Worm (Caenorhabditis elegans) whole organism, L1 larva: Measurements from ENCODE around the gene cnnm-1.
"Not testable (repeated sequence)": the region's sequence is repeated elsewhere in the genome, so short reads cannot be mapped to it uniquely, and the experiment has no call there.

Source experiments
- F16B12.6 ChIP-seq: fragments of 150-350 bp; optimal IDR thresholded peaks from 2 replicates; lab custom pipeline; 2014; ENCODE audit warnings: missing biosample characterization, missing genetic modification characterization
- alr-1 ChIP-seq: fragments of 200-800 bp; sonication (Bioruptor generic); optimal IDR thresholded peaks from 2 replicates; lab custom pipeline; 2018; ENCODE audit warnings: borderline replicate concordance, mild to moderate bottlenecking, missing genetic modification characterization, missing compliant biosample characterization
- blmp-1 ChIP-seq: fragments of 150-350 bp; optimal IDR thresholded peaks from 2 replicates; lab custom pipeline; 2014; ENCODE audit warnings: missing biosample characterization, missing genetic modification characterization
- ceh-63 ChIP-seq: fragments of 200-800 bp; sonication (Bioruptor generic); optimal IDR thresholded peaks from 2 replicates; lab custom pipeline; 2018; ENCODE audit warnings: mild to moderate bottlenecking, missing genetic modification characterization, missing compliant biosample characterization
- ceh-90 ChIP-seq: sonication (generic microtip); optimal IDR thresholded peaks from 2 replicates; lab custom pipeline; 2016; ENCODE audit warnings: missing genetic modification characterization, missing compliant biosample characterization
- dsc-1 ChIP-seq: sonication (generic microtip); optimal IDR thresholded peaks from 2 replicates; lab custom pipeline; 2016; ENCODE audit warnings: mild to moderate bottlenecking, missing genetic modification characterization, missing compliant biosample characterization
- efl-1 ChIP-seq, 4 experiments: fragments of 150-350 bp; optimal IDR thresholded peaks in 3 of 4; peaks in 1 of 4; 1 replicate in 1 of 4; 2 replicates in 3 of 4; lab custom pipeline; 2014; ENCODE audit warnings: missing biosample characterization in 2 of 4, missing genetic modification characterization in 2 of 4, missing genetic modification reagents in 2 of 4
- efl-3 ChIP-seq: fragments of 200-800 bp; sonication (Bioruptor generic); optimal IDR thresholded peaks from 2 replicates; lab custom pipeline; 2018; ENCODE audit warnings: mild to moderate bottlenecking, missing genetic modification characterization, missing compliant biosample characterization
- egl-27 ChIP-seq, 2 experiments: fragments of 150-350 bp in 1 of 2; sonication (generic microtip); optimal IDR thresholded peaks; 3 replicates each; lab custom pipeline; 2017 to 2018; ENCODE audit warnings: missing biosample characterization in 2 of 2, missing genetic modification characterization in 2 of 2, missing genetic modification reagents in 2 of 2
- elt-2 ChIP-seq: sonication (generic microtip); optimal IDR thresholded peaks from 2 replicates; lab custom pipeline; 2016; ENCODE audit warnings: missing genetic modification characterization, mild to moderate bottlenecking, inconsistent platforms, missing compliant biosample characterization, missing genetic modification reagents
- fkh-10 ChIP-seq: sonication (generic microtip); optimal IDR thresholded peaks from 2 replicates; lab custom pipeline; 2017; ENCODE audit warnings: missing biosample characterization, missing genetic modification reagents, missing genetic modification characterization
- fkh-4 ChIP-seq: sonication (generic microtip); optimal IDR thresholded peaks from 2 replicates; lab custom pipeline; 2016; ENCODE audit warnings: missing compliant biosample characterization, missing genetic modification characterization, borderline replicate concordance
- fkh-8 ChIP-seq: sonication (generic microtip); optimal IDR thresholded peaks from 2 replicates; lab custom pipeline; 2016; ENCODE audit warnings: mild to moderate bottlenecking, missing genetic modification characterization, missing compliant biosample characterization
- lin-13 ChIP-seq: fragments of 150-350 bp; optimal IDR thresholded peaks from 2 replicates; lab custom pipeline; 2014; ENCODE audit warnings: missing biosample characterization, missing genetic modification reagents, missing genetic modification characterization
- lin-35 ChIP-seq, 2 experiments: fragments of 150-350 bp; optimal IDR thresholded peaks; 2 replicates each; lab custom pipeline; 2014; ENCODE audit warnings: missing biosample characterization in 2 of 2, missing genetic modification characterization in 2 of 2, missing genetic modification reagents in 2 of 2
- mef-2 ChIP-seq: fragments of 150-350 bp; optimal IDR thresholded peaks from 2 replicates; lab custom pipeline; 2014; ENCODE audit warnings: missing biosample characterization, missing genetic modification characterization
- nhr-11 ChIP-seq: fragments of 150-350 bp; optimal IDR thresholded peaks from 2 replicates; lab custom pipeline; 2014; ENCODE audit warnings: missing biosample characterization, missing genetic modification characterization
- nhr-47 ChIP-seq: sonication (generic microtip); optimal IDR thresholded peaks from 2 replicates; lab custom pipeline; 2016; ENCODE audit warnings: mild to moderate bottlenecking, missing genetic modification characterization, moderate library complexity, missing compliant biosample characterization
- nhr-76 ChIP-seq: sonication (generic microtip); optimal IDR thresholded peaks from 2 replicates; lab custom pipeline; 2017; ENCODE audit warnings: missing biosample characterization, missing genetic modification characterization
- nhr-77 ChIP-seq: fragments of 150-350 bp; optimal IDR thresholded peaks from 2 replicates; lab custom pipeline; 2014; ENCODE audit warnings: missing biosample characterization, missing genetic modification characterization
- nhr-84 ChIP-seq: sonication (generic microtip); optimal IDR thresholded peaks from 2 replicates; lab custom pipeline; 2017; ENCODE audit warnings: missing biosample characterization, missing genetic modification characterization
- nhr-90 ChIP-seq: sonication (generic microtip); optimal IDR thresholded peaks from 2 replicates; lab custom pipeline; 2016; ENCODE audit warnings: mild to moderate bottlenecking, missing genetic modification characterization, missing compliant biosample characterization; ENCODE audit not compliant: poor library complexity
- pax-3 ChIP-seq: fragments of 200-800 bp; sonication (Bioruptor generic); optimal IDR thresholded peaks from 2 replicates; lab custom pipeline; 2018; ENCODE audit warnings: mild to moderate bottlenecking, missing genetic modification characterization, moderate library complexity, missing compliant biosample characterization
- pqm-1 ChIP-seq: sonication (generic microtip); optimal IDR thresholded peaks from 3 replicates; lab custom pipeline; 2017; ENCODE audit warnings: missing biosample characterization, missing genetic modification characterization
- snu-23 ChIP-seq: sonication (generic microtip); optimal IDR thresholded peaks from 2 replicates; lab custom pipeline; 2016; ENCODE audit warnings: missing genetic modification characterization, missing compliant biosample characterization
- sptf-1 ChIP-seq: fragments of 150-350 bp; optimal IDR thresholded peaks from 2 replicates; lab custom pipeline; 2014; ENCODE audit warnings: missing biosample characterization, missing genetic modification characterization
- sup-37 ChIP-seq: fragments of 200-800 bp; sonication (Bioruptor generic); optimal IDR thresholded peaks from 2 replicates; lab custom pipeline; 2018; ENCODE audit warnings: mild to moderate bottlenecking, missing genetic modification characterization, missing compliant biosample characterization
- tbx-2 ChIP-seq: sonication (generic microtip); optimal IDR thresholded peaks from 2 replicates; lab custom pipeline; 2016; ENCODE audit warnings: missing genetic modification characterization, missing compliant biosample characterization
- unc-130 ChIP-seq: fragments of 150-350 bp; optimal IDR thresholded peaks from 2 replicates; lab custom pipeline; 2017; ENCODE audit warnings: missing biosample characterization, missing genetic modification characterization, inconsistent platforms
- unc-30 ChIP-seq: sonication (generic microtip); optimal IDR thresholded peaks from 2 replicates; lab custom pipeline; 2017; ENCODE audit warnings: missing biosample characterization, missing genetic modification characterization
- unc-62 ChIP-seq: fragments of 150-350 bp; optimal IDR thresholded peaks from 2 replicates; lab custom pipeline; 2014; ENCODE audit warnings: missing biosample characterization, missing genetic modification reagents, missing genetic modification characterization
- vab-15 ChIP-seq: sonication (generic microtip); optimal IDR thresholded peaks from 2 replicates; lab custom pipeline; 2017; ENCODE audit warnings: missing genotype, mild to moderate bottlenecking, missing genetic modification characterization, missing compliant biosample characterization
- xbp-1 ChIP-seq: sonication (generic microtip); optimal IDR thresholded peaks from 2 replicates; lab custom pipeline; 2016; ENCODE audit warnings: missing genetic modification characterization, missing compliant biosample characterization

The cnnm-1 gene

DNA sequence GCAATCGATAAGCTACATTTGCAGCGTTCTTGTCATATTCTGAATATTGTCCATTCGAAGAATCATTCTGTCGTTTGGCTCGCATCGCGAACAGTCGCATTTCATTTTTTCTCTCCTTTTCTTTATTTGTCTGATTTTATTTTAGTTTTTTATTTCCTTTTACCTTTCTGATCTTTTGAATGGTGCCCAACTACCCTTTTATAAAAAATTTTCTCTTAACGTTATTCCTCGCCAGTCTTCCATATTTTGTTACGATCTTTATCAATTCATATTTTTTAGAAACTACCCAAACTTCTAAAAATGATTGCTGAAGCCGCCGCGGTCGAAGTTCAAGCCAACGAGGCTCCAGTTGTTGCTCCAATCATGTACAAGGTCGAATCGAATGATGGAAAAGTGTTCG lies 43.4 kb downstream of the cnnm-1 start, which contains the start of gene skr-9:
Gene skr-9, plus strand, starts transcription at position 301 of the 400 bp plus-strand sequence.
- TF ChIP-seq xbp-1, nhr-47, vab-15 (tag; lab: Kevin White, UChicago): not testable (repeated sequence)

DNA sequence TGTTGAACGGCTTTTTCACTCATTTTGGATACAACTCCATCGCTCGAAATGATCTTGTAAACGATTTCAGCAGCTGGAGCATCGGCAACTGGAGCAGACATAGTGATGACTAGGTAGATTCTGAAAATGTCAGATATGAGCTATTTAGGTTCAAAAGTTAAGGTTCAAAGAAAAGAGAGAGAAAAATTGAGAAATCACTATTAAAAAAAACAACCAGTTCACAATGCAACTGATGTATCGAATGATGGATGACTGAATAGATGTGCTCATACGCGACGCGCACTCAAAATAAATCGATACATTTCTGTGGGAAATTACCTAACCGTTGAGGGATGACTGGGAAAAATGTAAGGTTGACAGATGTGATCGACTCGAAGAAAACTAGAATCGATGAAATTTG lies 44.1 kb downstream of the cnnm-1 start, which contains the start of gene skr-13:
Gene skr-13, minus strand, starts transcription at position 101 of the 400 bp plus-strand sequence.
- TF ChIP-seq pqm-1 (tag; lab: Kevin White, UChicago): no peak
- no peak for TF ChIP-seq blmp-1 (tag; lab: Kevin White, UChicago)
- no peak for TF ChIP-seq efl-1 (optimal IDR thresholded peaks at IDR 0.05; lab: Kevin White, UChicago)
- no peak for TF ChIP-seq efl-1 (GFP tag; optimal IDR thresholded peaks at IDR 0.05 in 1 of 2; lab: Kevin White, UChicago)
- TF ChIP-seq F16B12.6: no peak
- no peak for TF ChIP-seq mef-2 (tag; lab: Kevin White, UChicago)
- TF ChIP-seq ceh-63: no peak
- no peak for TF ChIP-seq sup-37 (GFP tag; lab: Kevin White, UChicago)
- no peak for TF ChIP-seq efl-3 (GFP tag; lab: Kevin White, UChicago)
- no peak for TF ChIP-seq fkh-4 (tag; lab: Kevin White, UChicago)
- TF ChIP-seq sptf-1 (tag; lab: Kevin White, UChicago): no peak
- no peak for TF ChIP-seq alr-1 (tag; lab: Kevin White, UChicago)
- TF ChIP-seq fkh-8 (tag; lab: Kevin White, UChicago): no peak
- TF ChIP-seq pax-3 (tag; lab: Kevin White, UChicago): no peak
- TF ChIP-seq nhr-84 (tag; lab: Kevin White, UChicago): no peak
- TF ChIP-seq nhr-90 (tag; lab: Kevin White, UChicago): no peak
- TF ChIP-seq tbx-2 (tag; lab: Kevin White, UChicago): no peak
- no peak for TF ChIP-seq fkh-10 (GFP tag; lab: Kevin White, UChicago)
- TF ChIP-seq lin-13 (GFP tag; lab: Kevin White, UChicago): no peak
- no peak for TF ChIP-seq dsc-1 (tag; lab: Kevin White, UChicago)
- TF ChIP-seq nhr-11 (tag; lab: Kevin White, UChicago): no peak

DNA sequence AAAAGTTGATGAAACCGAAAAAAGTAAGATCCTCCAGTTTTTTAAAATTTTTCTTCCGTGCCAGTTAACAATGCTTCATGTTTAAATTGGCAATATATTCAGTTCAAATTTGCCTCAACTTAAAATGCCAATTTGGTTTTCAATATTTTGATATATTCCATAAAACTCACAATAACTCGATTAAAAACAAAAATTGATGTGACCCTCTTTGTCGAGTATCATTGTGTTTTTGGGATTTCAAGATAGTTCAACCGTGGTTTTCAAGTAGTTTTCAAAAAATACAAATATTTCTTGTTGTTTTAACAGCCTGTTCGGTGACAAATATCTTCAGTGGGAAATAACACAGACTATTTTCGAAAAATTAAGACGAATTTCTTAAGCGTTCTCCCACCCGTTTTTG lies 53.6 kb downstream of the cnnm-1 start:
- no peak for TF ChIP-seq snu-23 (GFP tag; lab: Kevin White, UChicago)
- no peak for TF ChIP-seq ceh-90 (tag; lab: Kevin White, UChicago)
- TF ChIP-seq F16B12.6: no peak
- TF ChIP-seq fkh-8 (tag; lab: Kevin White, UChicago): no peak
- no peak for TF ChIP-seq sup-37 (GFP tag; lab: Kevin White, UChicago)
- no peak for TF ChIP-seq elt-2 (tag; lab: Kevin White, UChicago)
- TF ChIP-seq unc-130 (tag; lab: Kevin White, UChicago): no peak
- no peak for TF ChIP-seq blmp-1 (tag; lab: Kevin White, UChicago)
- TF ChIP-seq unc-30 (tag; lab: Kevin White, UChicago): no peak
- TF ChIP-seq unc-62 (GFP tag; lab: Kevin White, UChicago): no peak
- TF ChIP-seq egl-27 (tag; optimal IDR thresholded peaks at IDR 0.05; lab: Kevin White, UChicago): no peak
- TF ChIP-seq dsc-1 (tag; lab: Kevin White, UChicago): no peak
- TF ChIP-seq nhr-77 (tag; lab: Kevin White, UChicago): no peak
- no peak for TF ChIP-seq nhr-84 (tag; lab: Kevin White, UChicago)
- no peak for TF ChIP-seq lin-35 (GFP tag; optimal IDR thresholded peaks at IDR 0.05; lab: Kevin White, UChicago)

DNA sequence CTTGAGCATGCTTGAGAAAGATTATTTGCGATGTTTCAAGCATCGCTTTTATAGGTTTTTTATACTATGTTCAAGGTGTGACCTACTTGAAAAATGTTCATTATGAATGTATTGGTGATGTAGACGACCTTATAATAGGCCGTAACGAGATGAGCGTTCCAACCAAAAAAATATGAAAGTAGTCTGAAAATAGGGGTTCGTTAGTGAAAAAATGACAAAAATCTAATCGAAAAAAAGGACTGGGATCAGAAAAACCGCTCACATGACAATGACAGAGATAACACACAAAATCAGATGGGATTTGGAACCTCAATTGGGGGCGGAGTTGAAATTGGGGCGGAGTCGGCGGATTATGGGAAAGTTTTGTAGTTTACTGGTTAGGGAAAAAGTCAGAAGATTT lies 55.8 kb downstream of the cnnm-1 start, which contains the start of gene Y116A8C.40:
Gene Y116A8C.40, minus strand, starts transcription at position 101 of the 400 bp plus-strand sequence.
- no peak for TF ChIP-seq nhr-76 (tag; lab: Kevin White, UChicago)
- TF ChIP-seq unc-30 (tag; lab: Kevin White, UChicago): no peak
